Worm (Caenorhabditis elegans): Measurements from ENCODE around the gene epc-1.
A peak's percentile ranks its signal among the peaks of the same experiment; 100 is the strongest.

ce11 chrIII:12614669-12615451, 6.5 kb upstream of the epc-1 start:
- TF ChIP-seq dao-5 (tag; optimal IDR thresholded peaks at IDR 0.05) = peak; percentile 27
- peak; percentile 9 for TF ChIP-seq him-1 (tag; optimal IDR thresholded peaks at IDR 0.05)

Data from whole organism, L4/young adult.